Fruit fly (Drosophila melanogaster) whole organism: Measurements from ENCODE around the gene Mnat9.

Experiments
- CG8478 ChIP-seq: fragments of >200 bp; optimal IDR thresholded peaks from 2 replicates; lab custom pipeline; 2018; ENCODE audit warnings: inconsistent platforms
- Dll ChIP-seq: fragments of >200 bp; optimal IDR thresholded peaks from 2 replicates; lab custom pipeline; 2017
- EcR ChIP-seq, 2 experiments: fragments of >200 bp; optimal IDR thresholded peaks; 2 replicates each; lab custom pipeline; 2017; ENCODE audit warnings: missing biosample characterization in 2 of 2, missing genetic modification characterization in 2 of 2, missing genetic modification reagents in 2 of 2
- psq ChIP-seq: fragments of >200 bp; optimal IDR thresholded peaks from 2 replicates; lab custom pipeline; 2017

dm6 chr3R:31580586-31580994, 35.4 kb downstream of the Mnat9 start, which contains the start of the genes pygo and rod:
- TF ChIP-seq EcR (GFP tag; optimal IDR thresholded peaks at IDR 0.05; lab: Kevin White, UChicago) (no peak), CG8478 (no peak), psq (no peak), Dll (lab: Kevin White, UChicago) (no peak)
